Worm (Caenorhabditis elegans) whole organism, midembryonic: ENCODE results near the gene T04C12.33.

Experiments
- T22C8.4 ChIP-seq: fragments of 200-800 bp; sonication (Bioruptor generic); IDR thresholded peaks from 2 replicates; pipeline ENCODE4 v1.3.6; 2022; ENCODE audit warnings: missing genetic modification characterization, missing compliant biosample characterization
- cog-1 ChIP-seq: sonication (generic microtip); optimal IDR thresholded peaks from 2 replicates; lab custom pipeline; 2016; ENCODE audit warnings: missing genetic modification characterization, missing compliant biosample characterization
- flt-1 ChIP-seq: fragments of 200-800 bp; sonication (Bioruptor generic); IDR thresholded peaks from 2 replicates; pipeline ENCODE4 v1.3.6; 2022; ENCODE audit warnings: missing genetic modification characterization, missing compliant biosample characterization
- klf-2 ChIP-seq: fragments of 200-800 bp; sonication (Bioruptor generic); conservative IDR thresholded peaks from 2 replicates; pipeline ENCODE4 v1.3.6; 2022; ENCODE audit warnings: missing genetic modification reagents, missing genetic modification characterization, missing compliant biosample characterization
- med-1 ChIP-seq: sonication (generic microtip); optimal IDR thresholded peaks from 2 replicates; lab custom pipeline; 2017; ENCODE audit warnings: missing genetic modification characterization, mild to moderate bottlenecking, missing compliant biosample characterization, antibody characterized with exemption, missing genetic modification reagents; ENCODE audit not compliant: insufficient read depth
- ref-1 ChIP-seq: fragments of 200-800 bp; sonication (Bioruptor generic); conservative IDR thresholded peaks from 2 replicates; pipeline ENCODE4 v1.3.6; 2022; ENCODE audit warnings: missing genetic modification reagents, missing genetic modification characterization, missing compliant biosample characterization
- tab-1 ChIP-seq: fragments of 200-800 bp; sonication (Bioruptor generic); IDR thresholded peaks from 2 replicates; pipeline ENCODE4 v1.3.6; 2022; ENCODE audit warnings: missing genetic modification characterization, missing compliant biosample characterization
- ztf-23 ChIP-seq: fragments of 200-800 bp; sonication (Bioruptor generic); IDR thresholded peaks from 2 replicates; pipeline ENCODE4 v1.3.6; 2022; ENCODE audit warnings: missing genetic modification reagents, missing genetic modification characterization, missing compliant biosample characterization
- ztf-29 ChIP-seq: fragments of 200-800 bp; sonication (Bioruptor generic); IDR thresholded peaks from 2 replicates; pipeline ENCODE4 v1.3.6; 2022; ENCODE audit warnings: missing genetic modification reagents, missing genetic modification characterization, missing compliant biosample characterization

Gene T04C12.33

DNA sequence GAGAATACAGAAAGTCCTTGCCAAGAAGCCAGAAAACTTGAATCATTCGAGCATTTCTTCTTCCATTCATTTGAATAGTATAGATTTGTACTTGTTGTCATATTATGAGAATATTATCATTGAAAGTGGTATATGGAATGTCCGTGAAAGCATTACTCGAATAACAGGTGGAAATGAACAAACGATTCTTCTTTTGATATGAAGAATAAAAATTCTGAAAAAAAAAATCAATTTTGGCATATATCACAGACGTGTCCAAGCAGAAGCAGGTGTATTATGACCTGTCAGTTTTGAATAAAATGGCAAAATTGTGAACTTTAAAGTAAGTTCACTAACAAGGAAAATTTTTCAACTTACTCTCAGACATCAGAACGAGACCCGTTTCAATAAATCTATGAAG is 5.0 kb downstream of the T04C12.33 start, which contains the start of gene srh-75:
srh-75 (minus strand) TSS at position 101 of the 400 bp plus-strand sequence.
- TF ChIP-seq flt-1 (GFP tag; lab: Robert Waterston, UW) (no peak), med-1 (GFP tag; lab: Kevin White, UChicago) (no peak), tab-1 (no peak), klf-2 (GFP tag; lab: Robert Waterston, UW) (no peak), T22C8.4 (GFP tag; lab: Robert Waterston, UW) (no peak), ref-1 (GFP tag; lab: Robert Waterston, UW) (no peak), ztf-23 (GFP tag; lab: Robert Waterston, UW) (no peak), cog-1 (tag; lab: Kevin White, UChicago) (no peak), ztf-29 (GFP tag; lab: Robert Waterston, UW) (no peak)

DNA sequence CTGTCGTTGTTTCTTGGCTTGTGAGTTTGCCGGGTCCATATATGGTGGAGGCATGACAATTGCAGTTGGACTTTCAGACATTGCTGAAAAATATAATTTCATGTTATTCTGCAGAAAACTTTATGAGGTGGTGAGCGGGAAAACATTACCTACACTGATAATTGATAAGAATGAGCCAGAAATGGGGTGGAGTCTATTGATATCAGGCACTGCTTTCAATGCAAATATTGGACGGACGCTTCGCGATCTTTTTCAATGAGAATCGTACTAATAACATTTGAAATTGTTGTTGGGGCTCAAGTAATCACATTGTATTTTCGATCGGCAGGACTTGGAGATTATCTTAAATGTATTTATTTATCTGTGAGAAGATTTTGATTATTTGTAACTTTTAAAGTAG is 7.2 kb downstream of the T04C12.33 start, which contains the start of gene T04C12.1:
T04C12.1 (minus strand) TSS at position 90 of the 400 bp plus-strand sequence.
- TF ChIP-seq klf-2 (GFP tag; lab: Robert Waterston, UW): no peak
- TF ChIP-seq cog-1 (tag; lab: Kevin White, UChicago): no peak
- no peak for TF ChIP-seq ref-1 (GFP tag; lab: Robert Waterston, UW)
- TF ChIP-seq med-1 (GFP tag; lab: Kevin White, UChicago): no peak
- TF ChIP-seq ztf-23 (GFP tag; lab: Robert Waterston, UW): no peak
- no peak for TF ChIP-seq flt-1 (GFP tag; lab: Robert Waterston, UW)
- no peak for TF ChIP-seq T22C8.4 (GFP tag; lab: Robert Waterston, UW)
- TF ChIP-seq tab-1: no peak
- no peak for TF ChIP-seq ztf-29 (GFP tag; lab: Robert Waterston, UW)

ce11 chrV:11060239-11060984 is 8.4 kb downstream of the T04C12.33 start, which contains the start of gene T04C12.11:
Gene T04C12.11 (minus strand): TSS chrV:11060289.
- TF ChIP-seq flt-1 (GFP tag; lab: Robert Waterston, UW) (no peak), cog-1 (tag; lab: Kevin White, UChicago) (no peak), ref-1 (GFP tag; lab: Robert Waterston, UW) (no peak), med-1 (GFP tag; lab: Kevin White, UChicago) (no peak), tab-1 (no peak), klf-2 (GFP tag; lab: Robert Waterston, UW) (no peak), T22C8.4 (GFP tag; lab: Robert Waterston, UW) (no peak), ztf-23 (GFP tag; lab: Robert Waterston, UW) (no peak)

- TF ChIP-seq ref-1 (GFP tag; lab: Robert Waterston, UW) (no peak), tab-1 (no peak), med-1 (GFP tag; lab: Kevin White, UChicago) (no peak), T22C8.4 (GFP tag; lab: Robert Waterston, UW) (no peak), klf-2 (GFP tag; lab: Robert Waterston, UW) (no peak), cog-1 (tag; lab: Kevin White, UChicago) (no peak)
These were observed 9.9 kb downstream of the T04C12.33 start for ce11 chrV:11061887-11062286.

ce11 chrV:11063115-11063514 is 11.1 kb downstream of the T04C12.33 start, which contains the start of gene T04C12.9:
Gene T04C12.9 (minus strand): TSS chrV:11063215.
- TF ChIP-seq med-1 (GFP tag; lab: Kevin White, UChicago) (no peak), klf-2 (GFP tag; lab: Robert Waterston, UW) (no peak)

DNA sequence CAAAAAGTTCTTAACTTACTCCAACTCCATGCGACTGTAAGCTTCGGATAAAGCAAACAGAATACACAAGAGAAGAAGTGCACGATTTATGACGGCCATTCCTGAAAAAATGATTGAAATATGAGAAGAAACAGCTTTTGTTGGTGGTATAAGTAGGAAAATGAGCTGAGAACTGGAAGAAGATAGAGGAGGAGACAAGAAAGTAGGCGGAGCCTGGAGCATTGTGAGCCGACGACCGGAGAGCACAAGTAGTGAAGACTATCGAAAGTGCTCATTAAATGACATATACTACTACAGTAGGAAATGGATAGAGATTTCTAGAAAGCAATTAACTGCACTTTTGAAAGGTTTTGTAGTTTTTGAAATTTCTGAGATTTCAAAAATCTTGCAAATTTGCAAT is 13.5 kb downstream of the T04C12.33 start, which contains the start of gene nlp-80:
nlp-80 (minus strand) TSS at position 101 of the 400 bp plus-strand sequence.
- TF ChIP-seq cog-1 (tag; lab: Kevin White, UChicago) (no peak), klf-2 (GFP tag; lab: Robert Waterston, UW) (no peak), ref-1 (GFP tag; lab: Robert Waterston, UW) (no peak), ztf-29 (GFP tag; lab: Robert Waterston, UW) (no peak), T22C8.4 (GFP tag; lab: Robert Waterston, UW) (no peak), ztf-23 (GFP tag; lab: Robert Waterston, UW) (no peak), flt-1 (GFP tag; lab: Robert Waterston, UW) (no peak), tab-1 (no peak), med-1 (GFP tag; lab: Kevin White, UChicago) (no peak)

DNA sequence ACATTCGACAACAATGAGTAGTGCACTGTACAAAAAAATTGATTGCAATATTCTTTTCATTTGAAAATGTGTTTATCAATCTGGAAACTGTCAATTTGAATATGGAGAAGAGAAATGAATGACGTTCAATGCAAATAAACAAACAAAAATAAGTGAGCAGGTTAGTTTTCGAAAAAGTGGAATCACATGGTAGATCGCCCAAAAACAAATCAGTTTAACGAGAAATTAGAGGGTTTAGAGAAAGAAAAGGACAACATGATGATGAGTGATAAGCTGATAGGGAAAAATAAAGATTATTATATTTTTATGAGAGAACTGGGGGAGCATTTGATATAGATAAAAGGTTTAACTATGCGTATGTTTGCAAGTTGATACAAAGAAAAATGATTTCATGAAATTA is 17.3 kb downstream of the T04C12.33 start, which contains the start of gene T04C12.8:
T04C12.8 (minus strand) TSS at position 82 of the 400 bp plus-strand sequence.
- TF ChIP-seq ztf-29 (GFP tag; lab: Robert Waterston, UW): no peak
- TF ChIP-seq cog-1 (tag; lab: Kevin White, UChicago): no peak
- TF ChIP-seq tab-1: no peak

ce11 chrV:11070388-11070787 is 18.4 kb downstream of the T04C12.33 start:
- TF ChIP-seq klf-2 (GFP tag; lab: Robert Waterston, UW) (no peak), ref-1 (GFP tag; lab: Robert Waterston, UW) (no peak), ztf-23 (GFP tag; lab: Robert Waterston, UW) (no peak), T22C8.4 (GFP tag; lab: Robert Waterston, UW) (no peak), ztf-29 (GFP tag; lab: Robert Waterston, UW) (no peak), flt-1 (GFP tag; lab: Robert Waterston, UW) (no peak), med-1 (GFP tag; lab: Kevin White, UChicago) (no peak), tab-1 (no peak), cog-1 (tag; lab: Kevin White, UChicago) (no peak)

DNA sequence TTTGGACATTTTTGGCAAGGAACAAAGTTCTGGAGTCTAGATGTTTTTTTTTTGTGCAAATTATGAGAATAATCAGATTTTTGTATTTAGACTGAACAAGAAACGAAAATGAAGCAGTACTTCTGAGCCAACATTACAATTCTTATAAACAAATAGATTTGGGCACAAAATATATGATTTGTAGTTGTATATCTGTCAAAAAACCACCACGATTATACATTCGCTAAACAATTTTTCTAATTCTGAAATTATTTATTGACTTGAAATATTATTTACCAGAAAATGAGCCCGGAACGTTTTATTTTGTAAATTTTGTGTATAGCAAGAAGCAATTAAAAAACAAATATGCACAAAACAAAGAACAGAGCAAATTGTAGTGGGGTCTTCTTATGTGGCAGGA is 19.4 kb downstream of the T04C12.33 start:
- TF ChIP-seq klf-2 (GFP tag; lab: Robert Waterston, UW): no peak
- TF ChIP-seq cog-1 (tag; lab: Kevin White, UChicago): no peak
- TF ChIP-seq ztf-23 (GFP tag; lab: Robert Waterston, UW): no peak
- no peak for TF ChIP-seq T22C8.4 (GFP tag; lab: Robert Waterston, UW)
- no peak for TF ChIP-seq flt-1 (GFP tag; lab: Robert Waterston, UW)
- no peak for TF ChIP-seq med-1 (GFP tag; lab: Kevin White, UChicago)
- no peak for TF ChIP-seq ztf-29 (GFP tag; lab: Robert Waterston, UW)
- no peak for TF ChIP-seq ref-1 (GFP tag; lab: Robert Waterston, UW)
- TF ChIP-seq tab-1: no peak
